Worm (Caenorhabditis elegans): ENCODE results near the gene ZK185.1.

The ZK185.1 gene

ce11 chrIV:4536247-4536646, 12.1 kb upstream of the ZK185.1 start, which contains the start of gene ZK185.2:
ZK185.2 (plus strand) TSS chrIV:4536547.
- TF ChIP-seq mef-2 (tag; optimal IDR thresholded peaks at IDR 0.05) (no peak), sox-4 (tag; optimal IDR thresholded peaks at IDR 0.05) (no peak), elt-2 (tag; optimal IDR thresholded peaks at IDR 0.05) (no peak), hpl-2 (GFP tag; optimal IDR thresholded peaks at IDR 0.05) (no peak), tlp-1 (tag; optimal IDR thresholded peaks at IDR 0.05) (no peak), pax-3 (tag; optimal IDR thresholded peaks at IDR 0.05) (no peak), ztf-11 (tag; optimal IDR thresholded peaks at IDR 0.05) (no peak), sup-37 (GFP tag; optimal IDR thresholded peaks at IDR 0.05) (no peak), fos-1 (tag; optimal IDR thresholded peaks at IDR 0.05) (no peak), xbp-1 (tag; optimal IDR thresholded peaks at IDR 0.05) (no peak), lin-13 (GFP tag; optimal IDR thresholded peaks at IDR 0.05) (no peak), lin-39 (tag; optimal IDR thresholded peaks at IDR 0.05) (no peak), ceh-82 (tag; optimal IDR thresholded peaks at IDR 0.05) (no peak), nhr-12 (tag; optimal IDR thresholded peaks at IDR 0.05) (no peak), zag-1 (tag; optimal IDR thresholded peaks at IDR 0.05) (no peak), mdl-1 (tag; optimal IDR thresholded peaks at IDR 0.05) (no peak), nhr-84 (tag; optimal IDR thresholded peaks at IDR 0.05) (no peak), aha-1 (tag; optimal IDR thresholded peaks at IDR 0.05) (no peak)

ce11 chrIV:4538672-4539071, 9.7 kb upstream of the ZK185.1 start:
- TF ChIP-seq nhr-12 (tag; optimal IDR thresholded peaks at IDR 0.05) (no peak), nhr-85 (tag) (peak; percentile 62), pax-3 (tag; optimal IDR thresholded peaks at IDR 0.05) (no peak), lin-14 (GFP tag; optimal IDR thresholded peaks at IDR 0.05) (no peak), egl-13 (tag; optimal IDR thresholded peaks at IDR 0.05) (no peak), snpc-4 (tag; optimal IDR thresholded peaks at IDR 0.05) (peak; percentile 94)

- TF ChIP-seq lsy-2 (tag; optimal IDR thresholded peaks at IDR 0.05), result no peak
- TF ChIP-seq jun-1 (tag; optimal IDR thresholded peaks at IDR 0.05), result no peak
- TF ChIP-seq tlp-1 (tag; optimal IDR thresholded peaks at IDR 0.05), result no peak
- TF ChIP-seq fkh-8 (tag; optimal IDR thresholded peaks at IDR 0.05), result no peak
- no peak for TF ChIP-seq dsc-1 (tag; optimal IDR thresholded peaks at IDR 0.05)
- TF ChIP-seq efl-1 (optimal IDR thresholded peaks at IDR 0.05), result no peak
- TF ChIP-seq efl-1 (GFP tag; optimal IDR thresholded peaks at IDR 0.05 in 1 of 2), result peak in 1 of 2 experiments; percentile 69
- TF ChIP-seq sox-4 (tag; optimal IDR thresholded peaks at IDR 0.05), result no peak
- TF ChIP-seq fos-1 (tag; optimal IDR thresholded peaks at IDR 0.05), result no peak
- no peak for TF ChIP-seq nhr-28 (tag; optimal IDR thresholded peaks at IDR 0.05)
These were observed 7.2 kb upstream of the ZK185.1 start for ce11 chrIV:4541195-4541594.

ce11 chrIV:4542972-4543371, 5.4 kb upstream of the ZK185.1 start:
- TF ChIP-seq fkh-10 (GFP tag; optimal IDR thresholded peaks at IDR 0.05), result no peak
- TF ChIP-seq snu-23 (GFP tag; optimal IDR thresholded peaks at IDR 0.05), result no peak
- no peak for TF ChIP-seq lir-3 (tag; optimal IDR thresholded peaks at IDR 0.05; ENCODE audit: poor library complexity)
- TF ChIP-seq ztf-4 (tag; optimal IDR thresholded peaks at IDR 0.05), result no peak
- TF ChIP-seq dpl-1 (GFP tag; optimal IDR thresholded peaks at IDR 0.05), result no peak
- TF ChIP-seq irx-1 (tag; optimal IDR thresholded peaks at IDR 0.05), result no peak
- no peak for TF ChIP-seq skn-1 (tag; optimal IDR thresholded peaks at IDR 0.05)
- TF ChIP-seq ces-1 (GFP tag; optimal IDR thresholded peaks at IDR 0.05), result no peak
- TF ChIP-seq nhr-19 (GFP tag; conservative IDR thresholded peaks at IDR 0.05), result no peak
- no peak for TF ChIP-seq nhr-85 (tag)
- TF ChIP-seq snpc-4 (tag; optimal IDR thresholded peaks at IDR 0.05), result no peak
- no peak for TF ChIP-seq fkh-4 (tag; optimal IDR thresholded peaks at IDR 0.05; ENCODE audit: borderline replicate concordance)
- no peak for TF ChIP-seq tbx-2 (tag; optimal IDR thresholded peaks at IDR 0.05)
- no peak for TF ChIP-seq nhr-28 (tag; optimal IDR thresholded peaks at IDR 0.05)

Measured in whole organism, L1 larva.